Fruit fly (Drosophila melanogaster): ENCODE data around the gene SdicB.

DNA sequence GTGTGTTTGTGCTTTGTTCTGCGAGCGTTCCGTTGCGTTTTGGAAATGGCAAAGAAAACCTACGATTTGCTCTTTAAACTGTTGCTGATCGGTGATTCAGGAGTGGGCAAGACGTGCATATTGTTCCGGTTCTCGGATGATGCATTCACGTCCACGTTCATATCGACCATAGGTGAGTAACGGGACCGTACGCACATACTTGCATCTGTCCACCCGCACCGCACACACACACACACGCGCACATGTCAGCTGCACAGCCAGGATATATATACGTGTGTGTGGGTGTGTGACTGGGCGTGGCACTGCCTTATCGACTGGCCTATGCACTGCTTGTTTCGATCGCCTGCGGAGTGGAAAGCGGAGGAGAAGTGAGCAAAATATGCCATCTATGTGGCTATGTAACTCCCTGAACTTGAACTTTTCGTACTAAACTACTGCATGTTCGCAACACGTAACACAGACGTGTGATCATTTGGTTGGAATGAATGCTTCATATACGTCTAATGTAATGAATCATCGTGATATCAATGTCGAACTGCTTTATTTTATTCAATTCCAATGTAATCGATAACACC is 42.3 kb upstream of the SdicB start:
- TF ChIP-seq EcR (GFP tag; optimal IDR thresholded peaks at IDR 0.05) (no peak), pan (optimal IDR thresholded peaks at IDR 0.05) (no peak), usp (GFP tag; optimal IDR thresholded peaks at IDR 0.05) (no peak), CG8478 (optimal IDR thresholded peaks at IDR 0.05) (no peak), Dll (optimal IDR thresholded peaks at IDR 0.05) (no peak), psq (optimal IDR thresholded peaks at IDR 0.05) (no peak)
